Worm (Caenorhabditis elegans): Measurements from ENCODE around the gene B0238.9.

- TF ChIP-seq nhr-85 (tag) = no peak
- TF ChIP-seq skn-1 (tag; optimal IDR thresholded peaks at IDR 0.05) = no peak
- TF ChIP-seq nhr-237 (tag; optimal IDR thresholded peaks at IDR 0.05) = no peak
- TF ChIP-seq elt-3 (tag; optimal IDR thresholded peaks at IDR 0.05) = no peak
- no peak for TF ChIP-seq nhr-28 (tag; optimal IDR thresholded peaks at IDR 0.05)
- no peak for TF ChIP-seq C16A3.4 (tag; optimal IDR thresholded peaks at IDR 0.05)
- TF ChIP-seq lir-3 (tag; optimal IDR thresholded peaks at IDR 0.05; ENCODE audit: poor library complexity) = no peak
- TF ChIP-seq lin-39 (tag; optimal IDR thresholded peaks at IDR 0.05) = no peak
Measured at ce11 chrV:5252016-5252415, 25.9 kb downstream of the B0238.9 start, which contains the start of gene srt-68.

Data from whole organism, L1 larva.